Worm (Caenorhabditis elegans): ENCODE results near the gene C18H9.6.
A peak's percentile ranks its signal among the peaks of the same experiment; 100 is the strongest.

Gene C18H9.6

ce11 chrII:6708980-6709379 lies 7.6 kb upstream of the C18H9.6 start (continued):
- TF ChIP-seq hlh-17 (GFP tag; optimal IDR thresholded peaks at IDR 0.05; ENCODE audit: borderline replicate concordance) (no peak), egl-27 (tag; optimal IDR thresholded peaks at IDR 0.05) (no peak), lin-13 (GFP tag; optimal IDR thresholded peaks at IDR 0.05) (no peak), mdl-1 (tag; optimal IDR thresholded peaks at IDR 0.05) (no peak), nhr-76 (tag; optimal IDR thresholded peaks at IDR 0.05) (no peak), ceh-88 (GFP tag; IDR thresholded peaks at IDR 0.05) (no peak), dsc-1 (tag; optimal IDR thresholded peaks at IDR 0.05) (peak; percentile 14), pax-3 (tag; optimal IDR thresholded peaks at IDR 0.05) (no peak)

DNA sequence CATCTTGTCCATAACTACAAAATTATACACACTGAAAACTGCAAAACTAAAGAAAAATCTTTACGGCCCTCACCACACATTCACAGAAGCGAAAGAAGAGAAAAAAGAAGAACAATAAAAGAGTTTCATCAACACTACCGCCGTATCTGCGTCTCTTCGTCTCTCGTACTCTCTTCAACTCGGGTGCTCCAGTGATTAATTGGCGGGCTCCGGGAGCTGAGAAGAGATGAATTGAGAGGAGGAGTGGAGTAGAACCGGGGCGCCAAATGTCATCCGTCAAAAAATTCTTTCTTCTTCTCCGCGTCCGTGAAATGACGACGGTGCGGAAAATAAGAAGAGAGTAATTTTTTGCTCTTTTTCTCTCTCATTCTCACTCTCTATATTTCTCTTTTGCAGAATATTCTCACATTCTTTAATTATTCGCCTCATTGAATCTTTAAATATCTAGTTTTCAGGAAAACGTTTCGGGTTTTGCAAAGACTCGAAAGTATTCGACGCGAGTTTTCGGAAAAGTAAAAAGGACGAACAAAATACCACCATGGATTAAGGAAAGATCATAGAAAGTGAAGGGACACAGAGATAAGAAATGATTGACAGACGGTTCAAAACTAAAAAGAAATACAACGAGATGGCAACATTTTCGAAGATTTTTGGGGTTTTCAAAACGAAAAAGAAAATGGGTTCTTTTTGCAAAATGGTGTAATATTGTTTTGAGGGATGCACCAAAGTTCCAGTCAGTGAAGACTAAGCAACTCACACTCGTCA lies 6.3 kb upstream of the C18H9.6 start:
- TF ChIP-seq sox-4 (tag; optimal IDR thresholded peaks at IDR 0.05): no peak
- no peak for TF ChIP-seq ces-1 (GFP tag; optimal IDR thresholded peaks at IDR 0.05)
- TF ChIP-seq aly-2 (tag; optimal IDR thresholded peaks at IDR 0.05): no peak
- TF ChIP-seq efl-3 (GFP tag; optimal IDR thresholded peaks at IDR 0.05): no peak
- TF ChIP-seq ama-1 (optimal IDR thresholded peaks at IDR 0.05): no peak
- TF ChIP-seq ztf-4 (tag; optimal IDR thresholded peaks at IDR 0.05): no peak
- TF ChIP-seq unc-86 (tag; optimal IDR thresholded peaks at IDR 0.05): peak; percentile 5
- peak; percentile 61 for TF ChIP-seq blmp-1 (tag; optimal IDR thresholded peaks at IDR 0.05)
- no peak for TF ChIP-seq nhr-90 (tag; optimal IDR thresholded peaks at IDR 0.05; ENCODE audit: poor library complexity)
- TF ChIP-seq swsn-7 (tag; optimal IDR thresholded peaks at IDR 0.05): peak; percentile 20
- TF ChIP-seq nhr-76 (tag; optimal IDR thresholded peaks at IDR 0.05): no peak
- TF ChIP-seq lin-13 (GFP tag; optimal IDR thresholded peaks at IDR 0.05): peak; percentile 3
- no peak for TF ChIP-seq alr-1 (tag; optimal IDR thresholded peaks at IDR 0.05; ENCODE audit: borderline replicate concordance)
- TF ChIP-seq Y116A8C.19 (tag; optimal IDR thresholded peaks at IDR 0.05; ENCODE audit: borderline replicate concordance): no peak
- TF ChIP-seq pag-3 (tag; optimal IDR thresholded peaks at IDR 0.05; ENCODE audit: borderline replicate concordance, insufficient read depth): no peak
- peak in 1 of 3 experiments; percentile 1 for TF ChIP-seq ceh-82 (tag; optimal IDR thresholded peaks at IDR 0.05)
- TF ChIP-seq lsy-2 (tag; optimal IDR thresholded peaks at IDR 0.05): peak in 1 of 2 experiments; percentile 33
- TF ChIP-seq lin-14 (GFP tag; optimal IDR thresholded peaks at IDR 0.05): peak; percentile 92
- TF ChIP-seq tbx-2 (tag; optimal IDR thresholded peaks at IDR 0.05): peak; percentile 49
- TF ChIP-seq zag-1 (tag; optimal IDR thresholded peaks at IDR 0.05): no peak
- peak; percentile 5 for TF ChIP-seq irx-1 (tag; optimal IDR thresholded peaks at IDR 0.05)
- peak; percentile 28 for TF ChIP-seq snu-23 (GFP tag; optimal IDR thresholded peaks at IDR 0.05)
- TF ChIP-seq unc-130 (tag; optimal IDR thresholded peaks at IDR 0.05): peak; percentile 50
- peak; percentile 85 for TF ChIP-seq lin-39 (tag; optimal IDR thresholded peaks at IDR 0.05)
- TF ChIP-seq F16B12.6 (tag; optimal IDR thresholded peaks at IDR 0.05): no peak
- TF ChIP-seq unc-98 (GFP tag; IDR thresholded peaks at IDR 0.05): no peak
- TF ChIP-seq ceh-88 (GFP tag; IDR thresholded peaks at IDR 0.05): no peak
- TF ChIP-seq nhr-71 (tag; optimal IDR thresholded peaks at IDR 0.05): peak; percentile 74
- TF ChIP-seq nhr-20 (tag; optimal IDR thresholded peaks at IDR 0.05): peak; percentile 3
- no peak for TF ChIP-seq egl-13 (tag; optimal IDR thresholded peaks at IDR 0.05)
- no peak for TF ChIP-seq pax-3 (tag; optimal IDR thresholded peaks at IDR 0.05)
- peak in 1 of 2 experiments; percentile 11 for TF ChIP-seq efl-1 (optimal IDR thresholded peaks at IDR 0.05)
- TF ChIP-seq efl-1 (GFP tag; optimal IDR thresholded peaks at IDR 0.05 in 1 of 2): peak in 1 of 2 experiments; percentile 59
- no peak for TF ChIP-seq C16A3.4 (tag; optimal IDR thresholded peaks at IDR 0.05)
- peak; percentile 61 for TF ChIP-seq dsc-1 (tag; optimal IDR thresholded peaks at IDR 0.05)
- TF ChIP-seq egl-27 (tag; optimal IDR thresholded peaks at IDR 0.05): no peak
- TF ChIP-seq elt-2 (tag; optimal IDR thresholded peaks at IDR 0.05): no peak
- TF ChIP-seq jun-1 (tag; optimal IDR thresholded peaks at IDR 0.05): no peak
- peak; percentile 15 for TF ChIP-seq vab-15 (tag; optimal IDR thresholded peaks at IDR 0.05)
- TF ChIP-seq nhr-19 (GFP tag; conservative IDR thresholded peaks at IDR 0.05): peak; percentile 40; the same call in 1 of the 2 replicates
- peak; percentile 85 for TF ChIP-seq rnt-1 (tag; optimal IDR thresholded peaks at IDR 0.05)
- TF ChIP-seq nhr-28 (tag; optimal IDR thresholded peaks at IDR 0.05): no peak
- peak in 1 of 2 experiments; percentile 2 for TF ChIP-seq lin-35 (GFP tag; optimal IDR thresholded peaks at IDR 0.05)
- TF ChIP-seq elt-3 (tag; optimal IDR thresholded peaks at IDR 0.05): no peak
- peak; percentile 24 for TF ChIP-seq nhr-47 (tag; optimal IDR thresholded peaks at IDR 0.05)

All from whole organism, L1 larva.